Worm (Caenorhabditis elegans): ENCODE results near the gene F28F9.3.

Gene F28F9.3

DNA sequence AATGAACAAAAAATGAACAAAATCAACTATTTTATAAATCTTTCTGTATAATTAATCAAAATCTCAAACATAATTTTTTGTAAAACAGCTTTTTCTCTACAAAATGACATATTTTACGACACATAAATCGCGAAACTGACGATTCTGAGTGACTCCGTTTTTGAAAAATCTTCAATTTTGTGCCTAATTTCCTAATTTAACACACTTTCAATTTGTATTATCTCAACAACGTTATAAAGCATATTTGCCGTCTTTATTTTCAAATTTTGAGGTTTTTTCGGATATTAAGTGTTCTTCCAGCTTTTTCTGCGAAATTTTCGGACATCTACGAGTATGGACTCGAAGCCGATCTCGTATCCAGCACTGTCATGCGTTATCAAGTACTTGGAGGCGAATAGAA, 21.5 kb upstream of the F28F9.3 start, which contains the start of gene fbxc-47:
Gene fbxc-47, plus strand, starts transcription at position 301 of the 400 bp plus-strand sequence.
- TF ChIP-seq ceh-83 (GFP tag; optimal IDR thresholded peaks at IDR 0.05) = no peak
- no peak for TF ChIP-seq ham-2 (GFP tag; optimal IDR thresholded peaks at IDR 0.05)
- TF ChIP-seq nhr-76 (tag; optimal IDR thresholded peaks at IDR 0.05) = no peak
- TF ChIP-seq snpc-4 (tag; optimal IDR thresholded peaks at IDR 0.05) = no peak
- TF ChIP-seq nhr-237 (tag; optimal IDR thresholded peaks at IDR 0.05) = no peak
- TF ChIP-seq ces-1 (GFP tag; optimal IDR thresholded peaks at IDR 0.05) = no peak
- TF ChIP-seq bed-3 (GFP tag; optimal IDR thresholded peaks at IDR 0.05) = no peak
- no peak for TF ChIP-seq elt-3 (tag; optimal IDR thresholded peaks at IDR 0.05)
- no peak for TF ChIP-seq lin-13 (tag; optimal IDR thresholded peaks at IDR 0.05)
- no peak for TF ChIP-seq nhr-2 (tag; optimal IDR thresholded peaks at IDR 0.05)

DNA sequence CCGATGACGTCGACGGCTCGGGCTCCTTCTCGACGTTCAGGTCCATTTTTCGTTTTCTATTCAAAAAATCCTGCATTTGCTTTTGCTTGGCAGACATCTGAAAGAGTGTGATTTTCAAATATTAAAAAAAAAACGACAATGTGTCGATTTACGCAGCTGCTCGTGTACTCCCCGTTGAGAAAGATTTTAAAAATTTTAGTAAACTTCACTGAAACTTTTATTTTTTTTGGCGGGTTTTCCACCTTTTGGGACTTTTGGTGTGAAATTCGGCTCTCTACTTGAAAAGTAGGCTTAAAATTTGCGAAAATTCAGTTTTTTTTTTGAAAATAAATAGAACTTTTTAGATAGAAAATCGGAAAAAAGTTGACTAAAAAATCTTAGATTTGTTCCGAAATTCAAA, 19.6 kb upstream of the F28F9.3 start, which contains the start of gene M02B7.7:
Gene M02B7.7, minus strand, starts transcription at position 101 of the 400 bp plus-strand sequence.
- TF ChIP-seq unc-62 (GFP tag; optimal IDR thresholded peaks at IDR 0.05) (no peak), hlh-1 (tag; optimal IDR thresholded peaks at IDR 0.05) (no peak), mls-2 (tag; optimal IDR thresholded peaks at IDR 0.05) (no peak), lsy-2 (tag; optimal IDR thresholded peaks at IDR 0.05) (no peak), unc-120 (tag; optimal IDR thresholded peaks at IDR 0.05; ENCODE audit: poor library complexity, severe bottlenecking) (no peak)

DNA sequence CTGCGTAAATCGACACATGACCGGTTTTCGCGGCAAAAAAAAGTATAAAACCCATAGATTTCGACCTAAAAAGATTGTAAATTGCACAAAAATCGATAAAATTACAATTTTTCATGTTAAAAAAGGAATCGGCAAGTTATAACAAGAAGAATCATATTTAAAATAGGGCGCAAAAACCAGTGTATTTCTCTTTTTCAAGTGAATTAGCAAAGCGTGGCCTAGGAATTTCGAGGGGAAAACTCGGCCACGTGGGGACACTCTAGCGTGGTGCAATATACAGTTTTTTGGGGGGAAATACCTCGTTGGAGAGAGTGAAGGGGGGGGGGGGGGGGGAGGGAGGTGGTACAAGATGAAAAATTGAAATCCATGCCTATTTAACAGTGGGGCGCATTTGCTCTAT, 19.1 kb upstream of the F28F9.3 start:
- TF ChIP-seq sptf-1 (tag; optimal IDR thresholded peaks at IDR 0.05) (peak; percentile 32), mls-2 (tag; optimal IDR thresholded peaks at IDR 0.05) (peak; percentile 10), M03D4.4 (tag; optimal IDR thresholded peaks at IDR 0.05) (peak; percentile 38), tbx-8 (GFP tag; optimal IDR thresholded peaks at IDR 0.05) (peak; percentile 5), drap-1 (GFP tag; optimal IDR thresholded peaks at IDR 0.05) (peak; percentile 23), unc-39 (tag; optimal IDR thresholded peaks at IDR 0.05) (no peak), sem-2 (GFP tag; optimal IDR thresholded peaks at IDR 0.05) (peak; percentile 30), ceh-39 (tag; optimal IDR thresholded peaks at IDR 0.05) (no peak), ham-2 (GFP tag; optimal IDR thresholded peaks at IDR 0.05) (peak; percentile 13)

DNA sequence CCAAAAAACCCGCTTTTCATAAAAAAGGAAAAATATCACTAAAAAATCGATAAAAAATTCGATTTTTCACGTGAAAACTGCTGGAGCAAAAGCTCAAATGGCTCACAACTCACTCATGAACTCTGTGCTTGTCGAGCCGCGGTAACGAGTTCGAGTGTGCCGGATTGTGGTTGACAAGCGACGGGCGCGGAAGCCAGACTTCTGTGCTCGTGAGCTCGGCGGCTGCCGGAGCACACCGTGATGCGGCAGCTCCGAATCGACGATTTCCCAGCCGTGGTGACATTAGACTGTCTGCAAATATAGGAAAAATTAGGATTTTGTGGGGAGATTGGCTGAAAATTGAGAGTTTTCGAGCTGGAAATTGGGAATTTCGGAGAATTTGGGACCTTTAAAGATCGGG, 13.9 kb upstream of the F28F9.3 start:
- TF ChIP-seq mls-2 (tag; optimal IDR thresholded peaks at IDR 0.05) = no peak
- no peak for TF ChIP-seq nhr-28 (tag; optimal IDR thresholded peaks at IDR 0.05)

DNA sequence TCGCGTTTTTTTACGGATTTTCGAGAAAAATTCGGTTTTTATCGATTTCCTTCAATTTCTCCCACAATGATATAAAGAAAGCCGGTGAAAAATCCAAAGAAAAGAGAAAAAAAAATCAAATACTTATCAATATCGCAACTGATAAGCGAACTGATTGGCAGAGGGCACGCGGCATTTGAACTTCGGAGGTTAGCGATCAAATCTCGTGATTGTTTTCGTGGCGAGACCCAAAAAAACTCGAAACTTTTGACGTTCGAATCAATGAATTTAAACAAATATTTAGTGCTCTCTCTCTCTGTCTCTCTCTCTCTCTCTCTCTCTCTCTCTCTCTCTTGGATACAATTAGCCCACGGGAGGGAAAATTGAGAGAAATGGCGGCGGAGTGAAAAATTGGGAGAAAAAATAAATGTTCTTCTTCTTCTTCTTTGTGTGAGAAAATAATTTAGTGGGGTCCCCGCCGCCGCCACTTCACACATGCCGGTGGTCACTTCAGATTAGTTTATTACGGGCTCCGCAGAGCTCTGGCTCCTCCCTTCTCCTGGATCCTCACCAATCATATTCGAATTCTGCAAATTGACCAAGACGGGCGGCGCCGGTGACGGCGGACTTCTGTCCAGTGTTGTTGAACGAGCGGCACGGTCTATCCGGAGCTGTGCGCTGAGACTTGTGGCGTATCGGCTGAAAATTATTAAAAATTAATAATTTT, 12.0 kb upstream of the F28F9.3 start:
- TF ChIP-seq ceh-83 (GFP tag; optimal IDR thresholded peaks at IDR 0.05) (no peak), snpc-4 (tag; optimal IDR thresholded peaks at IDR 0.05) (no peak), ham-2 (GFP tag; optimal IDR thresholded peaks at IDR 0.05) (no peak), hlh-1 (tag; optimal IDR thresholded peaks at IDR 0.05) (no peak), M03D4.4 (tag; optimal IDR thresholded peaks at IDR 0.05) (no peak), lin-13 (tag; optimal IDR thresholded peaks at IDR 0.05) (no peak), zip-8 (tag; optimal IDR thresholded peaks at IDR 0.05) (no peak), mls-2 (tag; optimal IDR thresholded peaks at IDR 0.05) (no peak), unc-62 (GFP tag; optimal IDR thresholded peaks at IDR 0.05) (no peak), pha-4 (tag; optimal IDR thresholded peaks at IDR 0.05) (no peak), nhr-28 (tag; optimal IDR thresholded peaks at IDR 0.05) (no peak), nhr-2 (tag; optimal IDR thresholded peaks at IDR 0.05) (no peak)

DNA sequence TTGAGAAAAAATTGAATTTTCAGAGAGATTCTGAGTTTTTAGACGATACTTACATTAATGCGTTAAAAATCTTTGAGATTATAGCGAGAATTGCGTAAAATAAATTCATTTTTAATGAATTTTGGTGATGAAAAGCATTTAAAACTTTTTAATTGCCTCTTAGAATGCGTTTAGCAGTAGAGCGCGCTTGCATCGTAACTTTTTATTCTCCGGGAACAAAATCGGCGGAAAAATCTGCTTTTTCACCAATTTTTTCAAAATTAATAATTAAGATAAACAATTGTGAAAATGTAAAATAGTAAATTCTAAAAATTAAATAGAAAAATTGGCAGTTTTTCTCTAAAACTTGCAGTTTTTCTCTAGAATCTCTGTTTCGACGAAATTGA, 11.4 kb upstream of the F28F9.3 start:
- TF ChIP-seq sem-2 (GFP tag; optimal IDR thresholded peaks at IDR 0.05) (no peak), bed-3 (GFP tag; optimal IDR thresholded peaks at IDR 0.05) (no peak)

DNA sequence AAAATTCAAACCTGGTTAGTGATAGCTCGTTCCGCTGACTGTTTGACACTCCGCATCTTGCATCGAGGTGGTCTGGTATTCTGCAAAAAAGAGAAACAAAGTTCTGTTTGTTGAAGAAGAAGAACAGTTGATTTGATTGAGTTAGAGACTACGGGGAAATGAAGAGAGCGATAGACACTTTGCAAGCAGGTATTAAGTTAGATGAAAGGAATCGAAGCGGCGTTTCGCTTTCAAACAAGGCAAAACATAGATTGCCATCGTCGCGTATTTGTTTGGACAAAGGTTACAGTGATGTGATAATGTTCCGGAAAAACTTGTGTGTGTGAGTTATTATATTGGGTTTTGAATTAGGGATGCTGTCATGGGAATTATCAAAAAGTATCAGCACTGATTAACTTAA, 9.4 kb upstream of the F28F9.3 start:
- no peak for TF ChIP-seq nhr-76 (tag; optimal IDR thresholded peaks at IDR 0.05)

DNA sequence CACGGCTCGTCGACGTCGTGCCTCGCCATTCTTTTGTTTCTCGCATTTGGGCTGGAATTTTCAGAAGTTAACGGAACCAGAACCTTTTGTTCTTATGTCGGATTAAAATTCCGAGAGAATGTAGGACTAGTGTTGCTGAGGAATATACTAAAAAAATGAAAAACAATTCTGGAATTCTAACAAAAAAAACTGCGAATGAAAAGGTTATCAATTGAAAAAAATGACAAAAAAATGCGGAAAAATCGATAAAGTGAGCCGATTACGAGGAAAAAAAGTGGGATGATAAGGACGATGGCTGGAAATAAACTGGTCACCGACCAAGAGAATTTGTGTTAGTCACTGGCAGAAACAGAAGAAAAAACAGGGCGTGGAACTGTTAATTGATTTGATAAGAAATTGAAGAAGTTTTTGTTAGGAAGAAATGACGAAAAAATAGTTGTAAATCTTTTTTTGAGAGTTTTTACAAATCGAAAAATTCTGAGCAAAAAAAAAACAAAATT, 7.4 kb upstream of the F28F9.3 start, which contains the start of gene bris-1:
Gene bris-1, minus strand, starts transcription at position 51 of the 500 bp plus-strand sequence.
- TF ChIP-seq mls-2 (tag; optimal IDR thresholded peaks at IDR 0.05) (no peak), sptf-1 (tag; optimal IDR thresholded peaks at IDR 0.05) (no peak), lsy-2 (tag; optimal IDR thresholded peaks at IDR 0.05) (no peak), snpc-4 (tag; optimal IDR thresholded peaks at IDR 0.05) (no peak), nhr-237 (tag; optimal IDR thresholded peaks at IDR 0.05) (no peak), unc-120 (tag; optimal IDR thresholded peaks at IDR 0.05; ENCODE audit: poor library complexity, severe bottlenecking) (no peak), nhr-12 (tag; optimal IDR thresholded peaks at IDR 0.05) (no peak), ztf-11 (tag; optimal IDR thresholded peaks at IDR 0.05) (no peak), nhr-76 (tag; optimal IDR thresholded peaks at IDR 0.05) (no peak), ceh-43 (GFP tag; optimal IDR thresholded peaks at IDR 0.05) (no peak), drap-1 (GFP tag; optimal IDR thresholded peaks at IDR 0.05) (no peak), unc-62 (GFP tag; optimal IDR thresholded peaks at IDR 0.05) (no peak), sem-2 (GFP tag; optimal IDR thresholded peaks at IDR 0.05) (no peak), mab-5 (tag; optimal IDR thresholded peaks at IDR 0.05) (no peak), ceh-39 (tag; optimal IDR thresholded peaks at IDR 0.05) (no peak), tbx-8 (GFP tag; optimal IDR thresholded peaks at IDR 0.05) (no peak), cnd-1 (tag; optimal IDR thresholded peaks at IDR 0.05) (no peak), mep-1 (tag; optimal IDR thresholded peaks at IDR 0.05) (no peak), hlh-1 (tag; optimal IDR thresholded peaks at IDR 0.05) (no peak), nhr-2 (tag; optimal IDR thresholded peaks at IDR 0.05) (no peak)
